Fruit fly (Drosophila melanogaster): Measurements from ENCODE around the gene msb1l.
A peak's percentile ranks its signal among the peaks of the same experiment; 100 is the strongest.

- TF ChIP-seq CG10348 (GFP tag; IDR thresholded peaks at IDR 0.05) (no peak), CG13204 (GFP tag; optimal IDR thresholded peaks at IDR 0.05) (no peak), rn (GFP tag; IDR thresholded peaks at IDR 0.05) (no peak), EcR (GFP tag; optimal IDR thresholded peaks at IDR 0.05) (no peak), Ets98B (GFP tag; IDR thresholded peaks at IDR 0.05) (0 out of 2 replicates have a peak, but pooled peaks have one; percentile 12), CG12605 (GFP tag; IDR thresholded peaks at IDR 0.05) (no peak)
These were observed 30.4 kb upstream of the msb1l start, which contains the start of gene CG10337 for dm6 chr2L:19546869-19547710.

Data from whole organism, pupa.